Worm (Caenorhabditis elegans) whole organism, L4 larva: ENCODE measurements around the gene haao-1.

Experiments
- ceh-82 ChIP-seq: sonication (generic microtip); optimal IDR thresholded peaks from 2 replicates; lab custom pipeline; 2017; ENCODE audit warnings: missing biosample characterization, missing genetic modification characterization
- fos-1 ChIP-seq: fragments of 150-350 bp; optimal IDR thresholded peaks from 2 replicates; lab custom pipeline; 2014; ENCODE audit warnings: missing biosample characterization, missing genetic modification characterization
- snpc-4 ChIP-seq: fragments of 150-350 bp; optimal IDR thresholded peaks from 2 replicates; lab custom pipeline; 2014; ENCODE audit warnings: missing biosample characterization, missing genetic modification characterization

ce11 chrV:9485508-9485907 is 19.2 kb upstream of the haao-1 start:
- TF ChIP-seq snpc-4 (tag; lab: Kevin White, UChicago) (no peak), fos-1 (tag; lab: Kevin White, UChicago) (no peak), ceh-82 (tag; lab: Kevin White, UChicago) (no peak)
